Worm (Caenorhabditis elegans) whole organism, L4 larva: ENCODE data around the gene ptb-1.

Experiments
- F10B5.3 ChIP-seq: sonication (generic microtip); optimal IDR thresholded peaks from 2 replicates; lab custom pipeline; 2016; ENCODE audit warnings: mild to moderate bottlenecking, missing genetic modification characterization, missing compliant biosample characterization
- F26F4.8 ChIP-seq: fragments of 200-800 bp; sonication (Bioruptor generic); conservative IDR thresholded peaks from 2 replicates; pipeline ENCODE4 v1.3.6; 2022; ENCODE audit warnings: missing genetic modification characterization, missing compliant biosample characterization
- F49E8.2 ChIP-seq: sonication (generic microtip); optimal IDR thresholded peaks from 2 replicates; lab custom pipeline; 2016; ENCODE audit warnings: missing compliant biosample characterization, mild to moderate bottlenecking, missing genetic modification characterization, borderline replicate concordance
- R02D3.7 ChIP-seq: fragments of 150-350 bp; sonication (generic microtip); optimal IDR thresholded peaks from 3 replicates; lab custom pipeline; 2014; ENCODE audit warnings: missing biosample characterization, missing genetic modification characterization
- T26A8.4 ChIP-seq: fragments of 200-800 bp; sonication (Bioruptor generic); IDR thresholded peaks from 2 replicates; pipeline ENCODE4 v1.3.6; 2022; ENCODE audit warnings: missing genetic modification characterization, missing compliant biosample characterization
- Y48G9A.11 ChIP-seq: fragments of 200-800 bp; sonication (Bioruptor generic); IDR thresholded peaks from 2 replicates; pipeline ENCODE4 v1.3.6; 2022; ENCODE audit warnings: missing genetic modification reagents, missing genetic modification characterization, missing compliant biosample characterization
- Y5F2A.4 ChIP-seq: fragments of 200-800 bp; sonication (Bioruptor generic); optimal IDR thresholded peaks from 2 replicates; lab custom pipeline; 2018; ENCODE audit warnings: mild to moderate bottlenecking, missing genetic modification characterization, missing compliant biosample characterization
- Y75B8A.6 ChIP-seq: fragments of 200-800 bp; sonication (Bioruptor generic); IDR thresholded peaks from 2 replicates; pipeline ENCODE4 v1.3.6; 2022; ENCODE audit warnings: missing genetic modification reagents, missing genetic modification characterization, missing compliant biosample characterization
- ama-1 ChIP-seq: fragments of 150-350 bp; optimal IDR thresholded peaks from 2 replicates; lab custom pipeline; 2014; ENCODE audit warnings: inconsistent platforms, mixed read lengths
- arid-1 ChIP-seq: fragments of 200-800 bp; sonication (Bioruptor generic); conservative IDR thresholded peaks from 2 replicates; pipeline ENCODE4 v1.3.6; 2022; ENCODE audit warnings: missing genetic modification reagents, missing genetic modification characterization, missing compliant biosample characterization
- attf-4 ChIP-seq: sonication (generic microtip); optimal IDR thresholded peaks from 3 replicates; lab custom pipeline; 2017; ENCODE audit warnings: missing biosample characterization, missing genetic modification characterization
- ceh-32 ChIP-seq: sonication (generic microtip); optimal IDR thresholded peaks from 2 replicates; lab custom pipeline; 2016; ENCODE audit warnings: mild to moderate bottlenecking, missing genetic modification characterization, missing compliant biosample characterization; ENCODE audit not compliant: poor library complexity
- daf-16 ChIP-seq, 3 experiments: sonication (generic microtip); optimal IDR thresholded peaks; 2 replicates each; lab custom pipeline; 2016 to 2017; ENCODE audit warnings: missing genetic modification characterization in 3 of 3, missing genetic modification reagents in 3 of 3, mild to moderate bottlenecking in 2 of 3, missing compliant biosample characterization in 2 of 3, missing biosample characterization in 1 of 3, moderate library complexity in 1 of 3
- dmd-6 ChIP-seq: fragments of 200-800 bp; sonication (Bioruptor generic); IDR thresholded peaks from 2 replicates; pipeline ENCODE4 v1.3.6; 2022; ENCODE audit warnings: missing genetic modification reagents, missing genetic modification characterization, missing compliant biosample characterization
- dmd-9 ChIP-seq: fragments of 200-800 bp; sonication (Bioruptor generic); IDR thresholded peaks from 2 replicates; pipeline ENCODE4 v1.3.6; 2022; ENCODE audit warnings: missing genetic modification reagents, missing genetic modification characterization, missing compliant biosample characterization
- dve-1 ChIP-seq: sonication (generic microtip); optimal IDR thresholded peaks from 2 replicates; lab custom pipeline; 2017; ENCODE audit warnings: antibody characterized with exemption, mild to moderate bottlenecking, missing genetic modification characterization, missing compliant biosample characterization; ENCODE audit not compliant: insufficient read depth
- fkh-10 ChIP-seq: fragments of 150-350 bp; optimal IDR thresholded peaks from 2 replicates; lab custom pipeline; 2014; ENCODE audit warnings: missing biosample characterization, missing genetic modification reagents, missing genetic modification characterization
- fos-1 ChIP-seq: fragments of 150-350 bp; optimal IDR thresholded peaks from 2 replicates; lab custom pipeline; 2014; ENCODE audit warnings: missing biosample characterization, missing genetic modification characterization
- gei-8 ChIP-seq: fragments of 200-800 bp; sonication (Bioruptor generic); optimal IDR thresholded peaks from 2 replicates; lab custom pipeline; 2018; ENCODE audit warnings: mild to moderate bottlenecking, missing genetic modification characterization, missing compliant biosample characterization
- hlh-30 ChIP-seq: sonication (generic microtip); optimal IDR thresholded peaks from 2 replicates; lab custom pipeline; 2017; ENCODE audit warnings: antibody characterized with exemption, mild to moderate bottlenecking, missing genetic modification characterization, missing compliant biosample characterization; ENCODE audit not compliant: insufficient read depth
- lin-39 ChIP-seq: fragments of 150-350 bp; optimal IDR thresholded peaks from 2 replicates; lab custom pipeline; 2014; ENCODE audit warnings: missing biosample characterization, missing genetic modification reagents, missing genetic modification characterization
- nhr-11 ChIP-seq: fragments of 150-350 bp; optimal IDR thresholded peaks from 2 replicates; lab custom pipeline; 2014; ENCODE audit warnings: missing biosample characterization, missing genetic modification characterization
- nhr-42 ChIP-seq: fragments of 200-800 bp; sonication (Bioruptor generic); IDR thresholded peaks from 2 replicates; pipeline ENCODE4 v1.3.6; 2022; ENCODE audit warnings: missing genetic modification characterization, missing compliant biosample characterization
- pha-4 ChIP-seq, 2 experiments: fragments of 150-350 bp in 1 of 2; fragments of 200-800 bp in 1 of 2; sonication (Bioruptor generic) in 1 of 2; IDR thresholded peaks in 1 of 2; optimal IDR thresholded peaks in 1 of 2; 2 replicates each; pipeline versions ENCODE4 v1.3.6 to Lab custom; 2014 to 2022; ENCODE audit warnings: missing genetic modification characterization in 2 of 2, missing genetic modification reagents in 2 of 2, missing biosample characterization in 1 of 2, missing compliant biosample characterization in 1 of 2
- sdz-12 ChIP-seq: fragments of 200-800 bp; sonication (Bioruptor generic); optimal IDR thresholded peaks from 2 replicates; lab custom pipeline; 2018; ENCODE audit warnings: mild to moderate bottlenecking, missing genetic modification characterization, missing compliant biosample characterization
- unc-130 ChIP-seq: sonication (generic microtip); optimal IDR thresholded peaks from 2 replicates; lab custom pipeline; 2016; ENCODE audit warnings: missing genetic modification reagents, missing genetic modification characterization, missing compliant biosample characterization
- unc-39 ChIP-seq: sonication (generic microtip); optimal IDR thresholded peaks from 2 replicates; lab custom pipeline; 2017; ENCODE audit warnings: missing biosample characterization, missing genetic modification characterization
- unc-62 ChIP-seq, 3 experiments: fragments of 150-350 bp in 1 of 3; sonication (generic microtip); optimal IDR thresholded peaks in 2 of 3; peaks in 1 of 3; 1 replicate in 1 of 3; 2 replicates in 2 of 3; lab custom pipeline; 2014 to 2017; ENCODE audit warnings: missing biosample characterization in 3 of 3, missing genetic modification characterization in 3 of 3, missing genetic modification reagents in 3 of 3, missing genotype in 1 of 3
- zip-11 ChIP-seq: fragments of 200-800 bp; sonication (Bioruptor generic); IDR thresholded peaks from 2 replicates; pipeline ENCODE4 v1.3.6; 2022; ENCODE audit warnings: missing genetic modification characterization, missing compliant biosample characterization
- zip-2 ChIP-seq: fragments of 150-350 bp; optimal IDR thresholded peaks from 2 replicates; lab custom pipeline; 2014; ENCODE audit warnings: missing biosample characterization, missing genetic modification characterization
- ztf-11 ChIP-seq: fragments of 150-350 bp; optimal IDR thresholded peaks from 2 replicates; lab custom pipeline; 2014; ENCODE audit warnings: missing biosample characterization, missing genetic modification characterization

The ptb-1 gene

ce11 chrII:10719931-10720330 is 44.5 kb downstream of the ptb-1 start, which contains the start of gene mks-5:
Gene mks-5, plus strand, starts transcription at chrII:10720231.
- TF ChIP-seq Y48G9A.11 (no peak), zip-2 (tag; lab: Kevin White, UChicago) (no peak), F49E8.2 (tag; lab: Kevin White, UChicago) (no peak), zip-11 (GFP tag; lab: Robert Waterston, UW) (no peak), F10B5.3 (tag; lab: Kevin White, UChicago) (no peak), ama-1 (lab: Kevin White, UChicago) (no peak), lin-39 (tag; lab: Kevin White, UChicago) (no peak), unc-130 (no peak), fkh-10 (GFP tag; lab: Kevin White, UChicago) (no peak), daf-16 (GFP tag; optimal IDR thresholded peaks at IDR 0.05; lab: Kevin White, UChicago) (no peak), daf-16 (tag; optimal IDR thresholded peaks at IDR 0.05; lab: Kevin White, UChicago) (no peak), ceh-32 (tag; lab: Kevin White, UChicago) (no peak), nhr-42 (GFP tag; lab: Robert Waterston, UW) (no peak), Y5F2A.4 (GFP tag; lab: Kevin White, UChicago) (no peak), unc-62 (GFP tag; optimal IDR thresholded peaks at IDR 0.05 in 1 of 2; lab: Kevin White, UChicago) (no peak), unc-62 (tag; optimal IDR thresholded peaks at IDR 0.05; lab: Kevin White, UChicago) (no peak), Y75B8A.6 (GFP tag; lab: Robert Waterston, UW) (no peak)

ce11 chrII:10723069-10723468 is 47.7 kb downstream of the ptb-1 start, which contains the start of gene C09G5.14:
Gene C09G5.14, minus strand, starts transcription at chrII:10723169.
- no peak for TF ChIP-seq F26F4.8
- no peak for TF ChIP-seq F10B5.3 (tag; lab: Kevin White, UChicago)
- no peak for TF ChIP-seq fos-1 (tag; lab: Kevin White, UChicago)
- no peak for TF ChIP-seq dmd-6
- no peak for TF ChIP-seq gei-8
- TF ChIP-seq R02D3.7 (tag; lab: Kevin White, UChicago) = no peak
- TF ChIP-seq sdz-12 = no peak
- TF ChIP-seq dmd-9 (GFP tag; lab: Robert Waterston, UW) = no peak
- no peak for TF ChIP-seq hlh-30 (tag; lab: Kevin White, UChicago)
- no peak for TF ChIP-seq T26A8.4 (GFP tag; lab: Robert Waterston, UW)
- no peak for TF ChIP-seq ztf-11 (tag; lab: Kevin White, UChicago)
- TF ChIP-seq attf-4 = no peak
- no peak for TF ChIP-seq zip-2 (tag; lab: Kevin White, UChicago)
- TF ChIP-seq dve-1 (tag; lab: Kevin White, UChicago) = no peak
- no peak for TF ChIP-seq unc-39 (tag; lab: Kevin White, UChicago)
- TF ChIP-seq arid-1 (GFP tag; lab: Robert Waterston, UW) = no peak

ce11 chrII:10730702-10731101 is 55.3 kb downstream of the ptb-1 start:
- peak; percentile 39 for TF ChIP-seq nhr-11 (tag; lab: Kevin White, UChicago)
- no peak for TF ChIP-seq pha-4 (GFP tag; IDR thresholded peaks at IDR 0.05; lab: Robert Waterston, UW)
- no peak for TF ChIP-seq pha-4 (tag; optimal IDR thresholded peaks at IDR 0.05; lab: Kevin White, UChicago)

- TF ChIP-seq hlh-30 (tag; lab: Kevin White, UChicago) (no peak), unc-62 (GFP tag; optimal IDR thresholded peaks at IDR 0.05 in 1 of 2; lab: Kevin White, UChicago) (peak in 1 of 2 experiments; percentile 48), unc-62 (tag; optimal IDR thresholded peaks at IDR 0.05; lab: Kevin White, UChicago) (no peak), pha-4 (GFP tag; IDR thresholded peaks at IDR 0.05; lab: Robert Waterston, UW) (no peak), pha-4 (tag; optimal IDR thresholded peaks at IDR 0.05; lab: Kevin White, UChicago) (no peak)
These were observed 56.1 kb downstream of the ptb-1 start, which contains the start of gene glb-12 for ce11 chrII:10731552-10731951. Gene glb-12, minus strand, starts transcription at chrII:10731652.

DNA sequence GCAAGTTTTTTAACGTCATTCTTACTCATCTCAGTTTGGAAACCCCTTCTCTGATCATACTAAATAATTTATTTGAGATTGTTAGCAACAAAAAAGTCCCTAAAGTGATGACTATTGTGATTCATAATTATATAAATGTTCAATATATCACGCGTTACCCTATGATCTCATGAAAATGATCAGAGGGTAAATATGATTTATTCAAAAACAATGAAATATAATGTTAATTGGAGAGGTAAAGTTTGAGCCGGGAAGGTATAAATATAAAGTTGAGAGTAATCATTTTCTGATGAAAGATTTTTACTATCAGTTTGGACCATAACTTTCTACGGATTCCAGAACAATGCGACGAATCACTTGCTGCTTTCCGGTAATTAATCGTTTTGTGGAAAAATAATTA is 61.7 kb downstream of the ptb-1 start, which contains the start of gene C52A11.3:
TSS of gene C52A11.3 (plus strand) at position 301 of the 400 bp plus-strand sequence.
- no peak for TF ChIP-seq ceh-32 (tag; lab: Kevin White, UChicago)
- TF ChIP-seq, all 104 proteins: peak for 0
